Worm (Caenorhabditis elegans) whole organism, young adult: ENCODE results near the gene nspb-5.
A peak's percentile ranks its signal among the peaks of the same experiment; 100 is the strongest.

Experiments
- D2030.7 ChIP-seq: fragments of 200-800 bp; sonication (Bioruptor generic); IDR thresholded peaks from 2 replicates; pipeline ENCODE4 v1.3.6; 2022; ENCODE audit warnings: missing genetic modification reagents, missing genetic modification characterization, missing compliant biosample characterization
- F10E7.11 ChIP-seq: sonication (generic microtip); optimal IDR thresholded peaks from 2 replicates; lab custom pipeline; 2017; ENCODE audit warnings: mild to moderate bottlenecking, missing genetic modification characterization, moderate library complexity, missing compliant biosample characterization
- F22D6.2 ChIP-seq: sonication (generic microtip); optimal IDR thresholded peaks from 2 replicates; lab custom pipeline; 2016; ENCODE audit warnings: mild to moderate bottlenecking, missing genetic modification characterization, missing compliant biosample characterization
- F23B12.7 ChIP-seq: sonication (generic microtip); optimal IDR thresholded peaks from 2 replicates; lab custom pipeline; 2017; ENCODE audit warnings: missing genetic modification characterization, mild to moderate bottlenecking, missing compliant biosample characterization, antibody characterized with exemption, moderate library complexity; ENCODE audit not compliant: insufficient read depth
- attf-5 ChIP-seq: fragments of 200-800 bp; sonication (Bioruptor generic); optimal IDR thresholded peaks from 2 replicates; lab custom pipeline; 2018; ENCODE audit warnings: mild to moderate bottlenecking, missing genetic modification characterization, missing compliant biosample characterization
- bed-2 ChIP-seq: fragments of 200-800 bp; sonication (Bioruptor generic); IDR thresholded peaks from 2 replicates; pipeline ENCODE4 v1.3.6; 2022; ENCODE audit warnings: missing genetic modification reagents, missing genetic modification characterization, missing compliant biosample characterization
- cebp-1 ChIP-seq, 2 experiments: fragments of 200-800 bp in 1 of 2; sonication (Bioruptor generic) in 1 of 2; sonication (generic microtip) in 1 of 2; IDR thresholded peaks in 1 of 2; optimal IDR thresholded peaks in 1 of 2; 2 replicates each; pipeline versions ENCODE4 v1.3.6 to Lab custom; 2017 to 2022; ENCODE audit warnings: missing compliant biosample characterization in 2 of 2, missing genetic modification characterization in 2 of 2, mild to moderate bottlenecking in 1 of 2, missing genetic modification reagents in 1 of 2, moderate library complexity in 1 of 2
- ceh-27 ChIP-seq: fragments of 200-800 bp; sonication (Bioruptor generic); optimal IDR thresholded peaks from 2 replicates; lab custom pipeline; 2018; ENCODE audit warnings: mild to moderate bottlenecking, missing genetic modification characterization, moderate library complexity, missing compliant biosample characterization
- ceh-40 ChIP-seq: fragments of 200-800 bp; sonication (Bioruptor generic); IDR thresholded peaks from 2 replicates; pipeline ENCODE4 v1.3.6; 2022; ENCODE audit warnings: missing genetic modification characterization, missing compliant biosample characterization
- chd-7 ChIP-seq: sonication (generic microtip); optimal IDR thresholded peaks from 2 replicates; lab custom pipeline; 2016; ENCODE audit warnings: mild to moderate bottlenecking, missing genetic modification characterization, moderate library complexity, missing compliant biosample characterization
- dpff-1 ChIP-seq: sonication (generic microtip); optimal IDR thresholded peaks from 2 replicates; lab custom pipeline; 2017; ENCODE audit warnings: mild to moderate bottlenecking, missing genetic modification characterization, missing compliant biosample characterization
- efl-1 ChIP-seq: fragments of 150-350 bp; optimal IDR thresholded peaks from 2 replicates; lab custom pipeline; 2014; ENCODE audit warnings: missing biosample characterization, missing genetic modification reagents, missing genetic modification characterization
- fkh-3 ChIP-seq: sonication (generic microtip); optimal IDR thresholded peaks from 2 replicates; lab custom pipeline; 2016; ENCODE audit warnings: mild to moderate bottlenecking, missing genetic modification characterization, missing compliant biosample characterization
- him-1 ChIP-seq: sonication (generic microtip); optimal IDR thresholded peaks from 2 replicates; lab custom pipeline; 2016; ENCODE audit warnings: missing genotype, missing genetic modification reagents, missing genetic modification characterization, missing compliant biosample characterization
- hmg-1.2 ChIP-seq: fragments of 200-800 bp; sonication (Bioruptor generic); IDR thresholded peaks from 2 replicates; pipeline ENCODE4 v1.3.6; 2022; ENCODE audit warnings: missing genetic modification reagents, missing genetic modification characterization, missing compliant biosample characterization
- hsf-1 ChIP-seq: fragments of 200-800 bp; sonication (Bioruptor generic); IDR thresholded peaks from 2 replicates; pipeline ENCODE4 v1.3.6; 2022; ENCODE audit warnings: missing genetic modification reagents, missing genetic modification characterization, missing compliant biosample characterization
- lin-35 ChIP-seq, 3 experiments: fragments of 150-350 bp in 2 of 3; sonication (generic microtip) in 1 of 3; optimal IDR thresholded peaks; 2 replicates each; lab custom pipeline; 2014 to 2018; ENCODE audit warnings: missing biosample characterization in 3 of 3, missing genetic modification characterization in 3 of 3, missing genetic modification reagents in 3 of 3
- lsl-1 ChIP-seq: fragments of 200-800 bp; sonication (Bioruptor generic); optimal IDR thresholded peaks from 2 replicates; lab custom pipeline; 2018; ENCODE audit warnings: mild to moderate bottlenecking, missing genetic modification characterization, moderate library complexity, missing compliant biosample characterization
- madf-10 ChIP-seq: sonication (generic microtip); optimal IDR thresholded peaks from 2 replicates; lab custom pipeline; 2016; ENCODE audit warnings: mild to moderate bottlenecking, missing genetic modification characterization, missing compliant biosample characterization
- madf-6 ChIP-seq: fragments of 200-800 bp; sonication (Bioruptor generic); IDR thresholded peaks from 2 replicates; pipeline ENCODE4 v1.3.6; 2022; ENCODE audit warnings: missing genetic modification reagents, missing genetic modification characterization, missing compliant biosample characterization
- mcd-1 ChIP-seq: fragments of 200-800 bp; sonication (Bioruptor generic); IDR thresholded peaks from 2 replicates; pipeline ENCODE4 v1.3.6; 2022; ENCODE audit warnings: missing genetic modification reagents, missing genetic modification characterization, missing compliant biosample characterization
- mel-28 ChIP-seq: sonication (generic microtip); optimal IDR thresholded peaks from 2 replicates; lab custom pipeline; 2016; ENCODE audit warnings: borderline replicate concordance, mild to moderate bottlenecking, missing genetic modification characterization, missing compliant biosample characterization
- nfyb-1 ChIP-seq: fragments of 200-800 bp; sonication (Bioruptor generic); IDR thresholded peaks from 2 replicates; pipeline ENCODE4 v1.3.6; 2022; ENCODE audit warnings: missing genetic modification reagents, missing genetic modification characterization, missing compliant biosample characterization
- nhr-80 ChIP-seq: sonication (generic microtip); optimal IDR thresholded peaks from 2 replicates; lab custom pipeline; 2016; ENCODE audit warnings: missing genetic modification characterization, missing compliant biosample characterization
- pha-4 ChIP-seq: fragments of 150-350 bp; sonication (generic microtip); optimal IDR thresholded peaks from 2 replicates; lab custom pipeline; 2014; ENCODE audit warnings: missing biosample characterization, missing genetic modification reagents, missing genetic modification characterization
- rcor-1 ChIP-seq: fragments of 200-800 bp; sonication (Bioruptor generic); IDR thresholded peaks from 2 replicates; pipeline ENCODE4 v1.3.6; 2022; ENCODE audit warnings: missing genetic modification reagents, missing genetic modification characterization, missing compliant biosample characterization
- repo-1 ChIP-seq: sonication (generic microtip); optimal IDR thresholded peaks from 2 replicates; lab custom pipeline; 2017; ENCODE audit warnings: mild to moderate bottlenecking, missing genetic modification characterization, missing compliant biosample characterization
- sdz-38 ChIP-seq: sonication (generic microtip); optimal IDR thresholded peaks from 2 replicates; lab custom pipeline; 2016; ENCODE audit warnings: missing genotype, missing genetic modification characterization, missing compliant biosample characterization
- snpc-1.3 ChIP-seq: sonication (generic microtip); optimal IDR thresholded peaks from 2 replicates; lab custom pipeline; 2017; ENCODE audit warnings: missing genetic modification characterization, mild to moderate bottlenecking, missing compliant biosample characterization, antibody characterized with exemption, moderate library complexity, missing genotype, missing genetic modification reagents; ENCODE audit not compliant: insufficient read depth
- snpc-4 ChIP-seq, 5 experiments: fragments of 150-350 bp in 1 of 5; sonication (generic microtip) in 4 of 5; optimal IDR thresholded peaks; 2 replicates each; lab custom pipeline; 2014 to 2018; ENCODE audit warnings: missing genetic modification characterization in 5 of 5, missing biosample characterization in 3 of 5, antibody characterized with exemption in 2 of 5, mild to moderate bottlenecking in 2 of 5, missing compliant biosample characterization in 2 of 5, missing genotype in 2 of 5, moderate library complexity in 2 of 5, missing genetic modification reagents in 1 of 5
- tbp1 ChIP-seq: fragments of 200-800 bp; sonication (Bioruptor generic); optimal IDR thresholded peaks from 2 replicates; lab custom pipeline; 2018; ENCODE audit warnings: mild to moderate bottlenecking, missing genetic modification characterization, missing compliant biosample characterization
- zim-3 ChIP-seq: sonication (generic microtip); optimal IDR thresholded peaks from 2 replicates; lab custom pipeline; 2017; ENCODE audit warnings: mild to moderate bottlenecking, missing genetic modification characterization, moderate library complexity, missing compliant biosample characterization
- ztf-6 ChIP-seq: fragments of 200-800 bp; sonication (Bioruptor generic); IDR thresholded peaks from 2 replicates; pipeline ENCODE4 v1.3.6; 2022; ENCODE audit warnings: missing genetic modification reagents, missing genetic modification characterization, missing compliant biosample characterization

nspb-5 gene

DNA sequence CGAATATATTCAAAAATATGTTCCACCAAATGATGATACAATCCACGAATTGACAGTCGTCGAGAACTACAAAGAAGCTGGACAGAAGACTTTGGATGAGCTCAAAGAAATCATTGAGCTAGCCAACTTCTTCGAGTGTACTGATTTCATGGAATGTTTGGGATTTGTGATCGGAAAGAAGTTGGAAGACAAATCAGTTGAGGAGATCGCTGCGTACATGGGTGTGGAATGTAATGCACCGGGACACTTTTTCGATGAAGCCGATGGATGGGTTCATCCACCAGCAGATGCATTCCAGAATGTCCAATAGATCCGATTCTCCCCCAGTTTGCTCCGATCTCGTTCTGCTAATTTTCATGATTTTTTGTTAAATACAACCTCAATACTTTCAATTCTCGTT lies 4.7 kb downstream of the nspb-5 start:
- TF ChIP-seq chd-7 (tag; lab: Kevin White, UChicago), result peak; percentile 8
- no peak for TF ChIP-seq ceh-40 (GFP tag; lab: Robert Waterston, UW)
- TF ChIP-seq repo-1 (tag; lab: Kevin White, UChicago), result peak; percentile 53
- TF ChIP-seq, all 124 proteins: peak for 2

DNA sequence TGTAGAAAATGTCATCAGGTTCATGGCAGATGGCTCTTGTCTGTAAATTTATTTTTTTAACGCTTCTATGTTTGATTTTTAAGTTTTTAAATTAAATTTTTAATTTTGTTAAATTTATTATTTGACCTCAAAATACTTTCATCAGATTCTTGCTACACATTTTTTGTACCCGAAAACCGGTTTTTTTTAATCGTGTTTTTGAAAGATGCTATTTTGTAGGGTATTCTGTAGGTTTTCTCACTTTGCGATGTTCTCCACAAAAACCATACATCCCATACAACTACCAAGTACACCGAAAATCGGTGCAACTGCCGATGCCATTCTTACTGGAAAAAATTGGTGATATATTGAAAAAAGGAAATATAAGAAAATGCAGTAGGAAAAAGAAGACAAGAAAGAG lies 7.0 kb downstream of the nspb-5 start, which contains the start of gene nstp-2:
nstp-2 (minus strand) TSS at position 326 of the 400 bp plus-strand sequence.
- TF ChIP-seq bed-2 (no peak), tbp1 (GFP tag; lab: Kevin White, UChicago) (no peak), zim-3 (tag; lab: Kevin White, UChicago) (no peak), lin-35 (GFP tag; optimal IDR thresholded peaks at IDR 0.05; lab: Kevin White, UChicago) (no peak), fkh-3 (tag; lab: Kevin White, UChicago) (no peak), efl-1 (no peak), mel-28 (tag; lab: Kevin White, UChicago) (no peak), snpc-1.3 (tag; lab: Kevin White, UChicago) (no peak), F23B12.7 (no peak), nfyb-1 (GFP tag; lab: Robert Waterston, UW) (no peak), ceh-27 (GFP tag; lab: Kevin White, UChicago) (no peak), him-1 (tag; lab: Kevin White, UChicago) (no peak), F22D6.2 (tag; lab: Kevin White, UChicago) (no peak), ztf-6 (GFP tag; lab: Robert Waterston, UW) (no peak), F10E7.11 (tag; lab: Kevin White, UChicago) (no peak)

ce11 chrIV:6606587-6606986 lies 7.7 kb downstream of the nspb-5 start:
- TF ChIP-seq cebp-1 (GFP tag; IDR thresholded peaks at IDR 0.05; lab: Robert Waterston, UW), result no peak
- peak; percentile 5 for TF ChIP-seq cebp-1 (tag; optimal IDR thresholded peaks at IDR 0.05; lab: Kevin White, UChicago)
- no peak for TF ChIP-seq pha-4 (tag; lab: Kevin White, UChicago)

DNA sequence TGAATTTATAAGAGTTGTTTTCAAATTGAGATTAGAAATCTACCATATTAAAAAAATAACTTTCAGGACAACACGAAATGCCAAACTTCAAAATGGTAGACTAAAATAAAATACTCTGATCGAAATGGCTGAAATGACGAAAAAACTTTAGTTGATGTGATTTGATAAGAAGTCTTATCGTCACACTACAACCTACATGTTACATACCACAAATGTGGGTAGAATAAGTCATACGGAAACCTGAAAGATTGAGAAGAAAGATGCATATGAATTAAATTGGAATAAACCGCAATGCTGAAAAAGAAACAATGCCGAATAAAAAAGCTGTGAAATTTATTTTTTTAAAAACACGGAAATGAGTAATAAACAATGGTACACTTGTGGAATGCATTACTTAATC lies 8.2 kb downstream of the nspb-5 start:
- TF ChIP-seq madf-10 (tag; lab: Kevin White, UChicago) (no peak), rcor-1 (GFP tag; lab: Robert Waterston, UW) (no peak), nhr-80 (tag; lab: Kevin White, UChicago) (peak; percentile 6)

- TF ChIP-seq hmg-1.2 (GFP tag; lab: Robert Waterston, UW) (peak; percentile 100), hsf-1 (GFP tag; lab: Robert Waterston, UW) (peak; percentile 45; the same call in 1 of the 2 replicates), attf-5 (GFP tag; lab: Kevin White, UChicago) (peak; percentile 27), D2030.7 (GFP tag; lab: Robert Waterston, UW) (peak; percentile 36; the same call in 1 of the 2 replicates), lsl-1 (peak; percentile 32), madf-10 (tag; lab: Kevin White, UChicago) (no peak), sdz-38 (tag; lab: Kevin White, UChicago) (no peak), F23B12.7 (peak; percentile 16), madf-6 (GFP tag; lab: Robert Waterston, UW) (peak; percentile 31; the same call in 1 of the 2 replicates), mcd-1 (peak; percentile 51; the same call in 1 of the 2 replicates), repo-1 (tag; lab: Kevin White, UChicago) (no peak), dpff-1 (tag; lab: Kevin White, UChicago) (no peak), snpc-4 (GFP tag; optimal IDR thresholded peaks at IDR 0.05; lab: Kevin White, UChicago) (no peak), snpc-4 (tag; optimal IDR thresholded peaks at IDR 0.05; lab: Kevin White, UChicago) (peak in 3 of 4 experiments; percentile 67 to 82 (median 74))
These were observed 14.5 kb downstream of the nspb-5 start, which contains the start of gene drh-1 for ce11 chrIV:6613296-6613695. TSS of gene drh-1 (minus strand) at chrIV:6613353.
